Worm (Caenorhabditis elegans) whole organism, L2 larva: ENCODE results near the gene let-711.
A peak's percentile ranks its signal among the peaks of the same experiment; 100 is the strongest.

Source experiments
- C34F6.9 ChIP-seq: fragments of 150-350 bp; optimal IDR thresholded peaks from 2 replicates; lab custom pipeline; 2014; ENCODE audit warnings: missing biosample characterization, missing genetic modification characterization
- F13H6.1 ChIP-seq: sonication (generic microtip); optimal IDR thresholded peaks from 2 replicates; lab custom pipeline; 2016; ENCODE audit warnings: missing genetic modification characterization, missing compliant biosample characterization
- ZK546.5 ChIP-seq: sonication (generic microtip); optimal IDR thresholded peaks from 2 replicates; lab custom pipeline; 2017; ENCODE audit warnings: missing biosample characterization, missing genetic modification characterization
- alr-1 ChIP-seq: fragments of 150-350 bp; optimal IDR thresholded peaks from 2 replicates; lab custom pipeline; 2014; ENCODE audit warnings: missing biosample characterization, missing genetic modification characterization
- aly-2 ChIP-seq: fragments of 150-350 bp; optimal IDR thresholded peaks from 2 replicates; lab custom pipeline; 2014; ENCODE audit warnings: missing biosample characterization, missing genetic modification characterization
- ama-1 ChIP-seq: fragments of 150-350 bp; optimal IDR thresholded peaks from 2 replicates; lab custom pipeline; 2018; ENCODE audit warnings: inconsistent platforms
- blmp-1 ChIP-seq: sonication (generic microtip); optimal IDR thresholded peaks from 2 replicates; lab custom pipeline; 2017; ENCODE audit warnings: missing genetic modification characterization, mild to moderate bottlenecking, missing compliant biosample characterization, antibody characterized with exemption, moderate library complexity; ENCODE audit not compliant: insufficient read depth
- ceh-16 ChIP-seq: fragments of 150-350 bp; optimal IDR thresholded peaks from 2 replicates; lab custom pipeline; 2014; ENCODE audit warnings: missing biosample characterization, missing genetic modification characterization
- ceh-82 ChIP-seq: fragments of 150-350 bp; optimal IDR thresholded peaks from 2 replicates; lab custom pipeline; 2014; ENCODE audit warnings: missing biosample characterization, missing genetic modification characterization
- crh-2 ChIP-seq: sonication (generic microtip); optimal IDR thresholded peaks from 2 replicates; lab custom pipeline; 2017; ENCODE audit warnings: missing biosample characterization, missing genetic modification characterization
- dmd-4 ChIP-seq: sonication (generic microtip); optimal IDR thresholded peaks from 2 replicates; lab custom pipeline; 2017; ENCODE audit warnings: missing biosample characterization, missing genetic modification characterization
- egl-27 ChIP-seq: sonication (generic microtip); optimal IDR thresholded peaks from 3 replicates; lab custom pipeline; 2017; ENCODE audit warnings: missing biosample characterization, missing genetic modification reagents, missing genetic modification characterization
- elt-1 ChIP-seq: fragments of 150-350 bp; optimal IDR thresholded peaks from 2 replicates; lab custom pipeline; 2014; ENCODE audit warnings: missing biosample characterization, missing genetic modification characterization
- elt-3 ChIP-seq: sonication (generic microtip); optimal IDR thresholded peaks from 2 replicates; lab custom pipeline; 2017; ENCODE audit warnings: missing biosample characterization, missing genetic modification characterization
- fos-1 ChIP-seq: fragments of 150-350 bp; optimal IDR thresholded peaks from 2 replicates; lab custom pipeline; 2014; ENCODE audit warnings: missing biosample characterization, missing genetic modification characterization
- gmeb-1 ChIP-seq: fragments of 150-350 bp; optimal IDR thresholded peaks from 2 replicates; lab custom pipeline; 2014; ENCODE audit warnings: missing biosample characterization, missing genetic modification characterization
- lin-11 ChIP-seq: fragments of 150-350 bp; sonication (generic microtip); optimal IDR thresholded peaks from 2 replicates; lab custom pipeline; 2014; ENCODE audit warnings: missing biosample characterization, missing genetic modification characterization, inconsistent platforms, mixed read lengths
- lin-13 ChIP-seq: fragments of 150-350 bp; optimal IDR thresholded peaks from 2 replicates; lab custom pipeline; 2014; ENCODE audit warnings: missing biosample characterization, missing genetic modification reagents, missing genetic modification characterization
- lin-39 ChIP-seq: fragments of 150-350 bp; optimal IDR thresholded peaks from 2 replicates; lab custom pipeline; 2014; ENCODE audit warnings: missing biosample characterization, missing genetic modification reagents, missing genetic modification characterization
- lsy-2 ChIP-seq, 2 experiments: fragments of 150-350 bp in 1 of 2; sonication (generic microtip) in 1 of 2; optimal IDR thresholded peaks; 2 replicates each; lab custom pipeline; 2014 to 2017; ENCODE audit warnings: missing biosample characterization in 2 of 2, missing genetic modification characterization in 2 of 2
- mab-5 ChIP-seq: fragments of 150-350 bp; optimal IDR thresholded peaks from 2 replicates; lab custom pipeline; 2014; ENCODE audit warnings: missing biosample characterization, missing genetic modification characterization
- mbf-1 ChIP-seq: sonication (generic microtip); optimal IDR thresholded peaks from 2 replicates; lab custom pipeline; 2017; ENCODE audit warnings: missing biosample characterization, missing genetic modification characterization
- mdl-1 ChIP-seq, 2 experiments: fragments of 150-350 bp in 1 of 2; sonication (generic microtip) in 1 of 2; optimal IDR thresholded peaks; 2 replicates each; lab custom pipeline; 2017; ENCODE audit warnings: missing biosample characterization in 2 of 2, missing genetic modification characterization in 2 of 2
- nhr-11 ChIP-seq: fragments of 150-350 bp; optimal IDR thresholded peaks from 2 replicates; lab custom pipeline; 2014; ENCODE audit warnings: missing biosample characterization, missing genetic modification characterization
- nhr-12 ChIP-seq: fragments of 150-350 bp; optimal IDR thresholded peaks from 2 replicates; lab custom pipeline; 2014; ENCODE audit warnings: missing biosample characterization, missing genetic modification characterization
- nhr-129 ChIP-seq: fragments of 150-350 bp; optimal IDR thresholded peaks from 2 replicates; lab custom pipeline; 2014; ENCODE audit warnings: missing biosample characterization, missing genetic modification characterization
- nhr-21 ChIP-seq: fragments of 150-350 bp; optimal IDR thresholded peaks from 2 replicates; lab custom pipeline; 2014; ENCODE audit warnings: missing biosample characterization, missing genetic modification characterization
- nhr-23 ChIP-seq: fragments of 150-350 bp; optimal IDR thresholded peaks from 2 replicates; lab custom pipeline; 2014; ENCODE audit warnings: missing biosample characterization, missing genetic modification reagents, missing genetic modification characterization
- nhr-237 ChIP-seq: fragments of 150-350 bp; optimal IDR thresholded peaks from 2 replicates; lab custom pipeline; 2014; ENCODE audit warnings: missing biosample characterization, missing genetic modification characterization
- nhr-25 ChIP-seq: fragments of 150-350 bp; sonication (generic microtip); optimal IDR thresholded peaks from 3 replicates; lab custom pipeline; 2014; ENCODE audit warnings: missing biosample characterization, missing genetic modification characterization
- nhr-6 ChIP-seq: fragments of 150-350 bp; optimal IDR thresholded peaks from 2 replicates; lab custom pipeline; 2014; ENCODE audit warnings: missing biosample characterization, missing genetic modification characterization
- nhr-77 ChIP-seq: fragments of 150-350 bp; optimal IDR thresholded peaks from 2 replicates; lab custom pipeline; 2014; ENCODE audit warnings: missing biosample characterization, missing genetic modification characterization
- peb-1 ChIP-seq: fragments of 150-350 bp; optimal IDR thresholded peaks from 2 replicates; lab custom pipeline; 2014; ENCODE audit warnings: missing biosample characterization, missing genetic modification characterization
- sem-4 ChIP-seq: fragments of 150-350 bp; optimal IDR thresholded peaks from 2 replicates; lab custom pipeline; 2014; ENCODE audit warnings: missing biosample characterization, missing genetic modification reagents, missing genetic modification characterization
- skn-1 ChIP-seq: sonication (generic microtip); optimal IDR thresholded peaks from 2 replicates; lab custom pipeline; 2017; ENCODE audit warnings: missing biosample characterization, missing genetic modification characterization
- sma-3 ChIP-seq: sonication (generic microtip); optimal IDR thresholded peaks from 2 replicates; lab custom pipeline; 2016; ENCODE audit warnings: missing genetic modification reagents, missing genetic modification characterization, missing compliant biosample characterization
- sma-9 ChIP-seq, 2 experiments: fragments of 150-350 bp in 1 of 2; sonication (generic microtip) in 1 of 2; optimal IDR thresholded peaks; 2 replicates each; lab custom pipeline; 2014 to 2016; ENCODE audit warnings: missing genetic modification characterization in 2 of 2, mild to moderate bottlenecking in 1 of 2, missing biosample characterization in 1 of 2, missing compliant biosample characterization in 1 of 2, missing genetic modification reagents in 1 of 2, moderate library complexity in 1 of 2
- snpc-4 ChIP-seq: fragments of 150-350 bp; optimal IDR thresholded peaks from 2 replicates; lab custom pipeline; 2014; ENCODE audit warnings: missing biosample characterization, missing genetic modification characterization
- unc-55 ChIP-seq: fragments of 150-350 bp; sonication (generic microtip); optimal IDR thresholded peaks from 3 replicates; lab custom pipeline; 2014; ENCODE audit warnings: missing biosample characterization, missing genetic modification reagents, missing genetic modification characterization
- unc-62 ChIP-seq: fragments of 150-350 bp; optimal IDR thresholded peaks from 2 replicates; lab custom pipeline; 2014; ENCODE audit warnings: missing biosample characterization, missing genetic modification reagents, missing genetic modification characterization
- zag-1 ChIP-seq: fragments of 150-350 bp; optimal IDR thresholded peaks from 2 replicates; lab custom pipeline; 2014; ENCODE audit warnings: missing biosample characterization, missing genetic modification characterization
- ztf-1 ChIP-seq: fragments of 200-800 bp; sonication (Bioruptor generic); conservative IDR thresholded peaks from 2 replicates; pipeline ENCODE4 v1.3.6; 2022; ENCODE audit warnings: missing genetic modification characterization, missing compliant biosample characterization
- ztf-4 ChIP-seq: fragments of 150-350 bp; optimal IDR thresholded peaks from 2 replicates; lab custom pipeline; 2014; ENCODE audit warnings: missing biosample characterization, missing genetic modification characterization

The let-711 gene

DNA sequence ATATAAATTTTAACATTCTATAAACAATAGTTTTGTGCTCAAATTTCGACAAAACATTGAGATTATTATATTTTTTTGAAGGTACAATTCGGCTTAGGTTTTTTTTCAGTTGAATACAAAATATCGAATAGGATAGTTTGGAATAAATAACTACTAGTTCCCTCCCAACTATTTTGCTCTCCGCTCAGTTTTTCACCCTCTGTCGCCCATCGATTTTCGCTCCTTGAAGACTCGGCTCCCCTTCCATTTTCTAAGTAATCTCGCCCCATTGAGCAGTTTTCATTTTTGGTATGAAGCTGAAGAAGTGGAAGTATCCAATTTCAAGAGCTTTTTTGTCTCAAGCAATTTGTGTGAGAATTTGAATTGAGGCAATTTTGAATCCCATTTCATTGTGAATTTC, 27.2 kb downstream of the let-711 start, which contains the start of gene F31E3.2:
Gene F31E3.2, plus strand, starts transcription at position 301 of the 400 bp plus-strand sequence.
- TF ChIP-seq unc-55 (GFP tag; lab: Kevin White, UChicago) (peak; percentile 40), elt-3 (tag; lab: Kevin White, UChicago) (no peak), ama-1 (lab: Kevin White, UChicago) (no peak), nhr-23 (tag; lab: Kevin White, UChicago) (no peak), nhr-129 (tag; lab: Kevin White, UChicago) (no peak), skn-1 (no peak), nhr-21 (tag; lab: Kevin White, UChicago) (no peak), lsy-2 (tag; optimal IDR thresholded peaks at IDR 0.05; lab: Kevin White, UChicago) (peak in 1 of 2 experiments; percentile 27), lin-13 (GFP tag; lab: Kevin White, UChicago) (no peak), snpc-4 (tag; lab: Kevin White, UChicago) (no peak), C34F6.9 (peak; percentile 40), ZK546.5 (tag; lab: Kevin White, UChicago) (no peak)

DNA sequence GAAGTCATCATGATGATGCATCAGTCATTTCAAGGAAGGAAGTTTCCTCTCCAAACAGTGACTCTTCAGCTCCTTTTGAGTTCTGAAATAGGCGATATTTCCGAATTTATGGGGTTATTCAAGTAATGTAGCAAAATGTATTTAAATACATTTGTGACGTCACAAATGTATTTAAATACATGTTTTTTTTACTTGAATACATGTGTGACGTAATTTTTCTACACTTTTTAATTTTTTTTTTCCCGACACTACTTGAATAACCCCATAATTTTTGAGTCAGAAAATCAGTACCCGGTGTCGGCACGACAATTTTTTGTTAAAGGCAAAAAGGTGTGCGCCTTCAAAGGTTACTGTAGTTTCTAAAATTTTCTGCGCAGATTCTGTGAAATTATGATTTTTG, 28.4 kb downstream of the let-711 start:
- TF ChIP-seq ztf-1 (GFP tag; lab: Robert Waterston, UW) (no peak), ama-1 (lab: Kevin White, UChicago) (no peak), gmeb-1 (tag; lab: Kevin White, UChicago) (no peak), mbf-1 (tag; lab: Kevin White, UChicago) (no peak), nhr-237 (tag; lab: Kevin White, UChicago) (no peak), dmd-4 (tag; lab: Kevin White, UChicago) (no peak), ZK546.5 (tag; lab: Kevin White, UChicago) (no peak)

DNA sequence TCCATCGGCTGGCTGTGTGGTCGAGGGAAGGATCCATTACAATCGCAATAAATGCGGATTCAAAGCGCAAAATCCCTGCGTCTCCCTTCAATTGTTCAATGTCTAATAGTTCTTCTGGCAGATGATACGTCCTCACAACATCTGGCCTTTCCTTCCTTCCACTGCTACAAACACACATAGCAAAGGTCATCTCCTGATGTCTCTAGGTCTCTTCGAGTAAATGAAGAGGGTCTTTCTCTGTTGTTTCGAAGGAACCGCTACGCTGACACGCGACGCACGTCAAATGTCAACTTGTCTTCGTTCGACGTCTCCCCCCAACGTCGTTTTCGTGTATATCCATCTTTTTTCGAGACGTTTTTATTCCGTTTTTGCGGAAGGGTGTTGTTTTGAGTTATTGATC, 32.4 kb downstream of the let-711 start:
- TF ChIP-seq aly-2 (tag; lab: Kevin White, UChicago) = no peak
- TF ChIP-seq nhr-77 (tag; lab: Kevin White, UChicago) = no peak
- peak; percentile 90 for TF ChIP-seq unc-62 (GFP tag; lab: Kevin White, UChicago)
- TF ChIP-seq elt-1 (tag; lab: Kevin White, UChicago) = no peak
- peak; percentile 71 for TF ChIP-seq F13H6.1 (tag; lab: Kevin White, UChicago)
- peak; percentile 86 for TF ChIP-seq nhr-25 (tag; lab: Kevin White, UChicago)
- peak; percentile 69 for TF ChIP-seq sem-4
- TF ChIP-seq nhr-23 (tag; lab: Kevin White, UChicago) = no peak
- TF ChIP-seq mdl-1 (tag; optimal IDR thresholded peaks at IDR 0.05; lab: Kevin White, UChicago) = peak in 1 of 2 experiments; percentile 5
- TF ChIP-seq ama-1 (lab: Kevin White, UChicago) = peak; percentile 23
- TF ChIP-seq nhr-237 (tag; lab: Kevin White, UChicago) = no peak
- peak; percentile 22 for TF ChIP-seq unc-55 (GFP tag; lab: Kevin White, UChicago)
- TF ChIP-seq nhr-11 (tag; lab: Kevin White, UChicago) = no peak
- peak; percentile 59 for TF ChIP-seq lin-39 (tag; lab: Kevin White, UChicago)
- TF ChIP-seq skn-1 = no peak
- TF ChIP-seq ztf-1 (GFP tag; lab: Robert Waterston, UW) = no peak
- peak; percentile 67 for TF ChIP-seq nhr-6 (tag; lab: Kevin White, UChicago)
- TF ChIP-seq nhr-21 (tag; lab: Kevin White, UChicago) = peak; percentile 80
- peak; percentile 88 for TF ChIP-seq nhr-129 (tag; lab: Kevin White, UChicago)
- no peak for TF ChIP-seq ceh-82
- TF ChIP-seq lin-13 (GFP tag; lab: Kevin White, UChicago) = peak; percentile 29
- TF ChIP-seq alr-1 (tag; lab: Kevin White, UChicago) = no peak
- TF ChIP-seq egl-27 (tag; lab: Kevin White, UChicago) = peak; percentile 50
- peak; percentile 52 to 89 for TF ChIP-seq lsy-2 (tag; optimal IDR thresholded peaks at IDR 0.05; lab: Kevin White, UChicago)
- TF ChIP-seq ZK546.5 (tag; lab: Kevin White, UChicago) = no peak
- TF ChIP-seq ceh-16 = no peak
- peak; percentile 57 for TF ChIP-seq sma-3 (GFP tag; lab: Kevin White, UChicago)
- TF ChIP-seq blmp-1 (tag; lab: Kevin White, UChicago) = peak; percentile 64
- no peak for TF ChIP-seq dmd-4 (tag; lab: Kevin White, UChicago)
- TF ChIP-seq gmeb-1 (tag; lab: Kevin White, UChicago) = no peak
- no peak for TF ChIP-seq nhr-12 (tag; lab: Kevin White, UChicago)
- peak; percentile 15 for TF ChIP-seq lin-11
- TF ChIP-seq ztf-4 (tag; lab: Kevin White, UChicago) = peak; percentile 27
- TF ChIP-seq zag-1 = peak; percentile 27
- peak; percentile 64 for TF ChIP-seq fos-1 (tag; lab: Kevin White, UChicago)
- TF ChIP-seq crh-2 (tag; lab: Kevin White, UChicago) = peak; percentile 71
- peak; percentile 75 for TF ChIP-seq mab-5
- TF ChIP-seq sma-9 (GFP tag; optimal IDR thresholded peaks at IDR 0.05; lab: Kevin White, UChicago) = peak; percentile 61
- no peak for TF ChIP-seq sma-9 (tag; optimal IDR thresholded peaks at IDR 0.05; lab: Kevin White, UChicago)
- TF ChIP-seq C34F6.9 = peak; percentile 94
- no peak for TF ChIP-seq peb-1 (tag; lab: Kevin White, UChicago)
- TF ChIP-seq, all 48 proteins: peak for 24
